Worm (Caenorhabditis elegans): Measurements from ENCODE around the gene ugt-18.

Gene ugt-18

DNA sequence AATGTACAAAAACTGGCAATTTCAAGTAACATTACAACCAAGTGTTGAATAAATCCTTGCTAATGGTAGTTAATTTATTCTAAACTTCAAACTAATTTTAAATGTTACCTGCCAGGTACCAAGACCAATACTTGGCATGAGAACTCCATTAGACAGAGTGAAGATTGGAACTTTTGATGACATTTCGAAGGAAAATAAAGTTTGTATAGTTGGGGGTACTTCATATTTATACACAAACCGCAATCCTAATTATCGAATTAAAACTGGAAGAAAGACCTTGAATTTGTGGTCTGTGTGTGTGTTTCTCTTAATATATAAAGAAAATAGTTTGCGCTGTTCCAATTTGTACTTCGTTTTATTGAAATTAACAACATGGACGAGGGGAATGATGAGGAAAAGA, 10.2 kb upstream of the ugt-18 start, which contains the start of gene ZC443.1:
TSS of gene ZC443.1 (minus strand) at position 205 of the 400 bp plus-strand sequence.
- TF ChIP-seq unc-62 (GFP tag; optimal IDR thresholded peaks at IDR 0.05) = no peak

DNA sequence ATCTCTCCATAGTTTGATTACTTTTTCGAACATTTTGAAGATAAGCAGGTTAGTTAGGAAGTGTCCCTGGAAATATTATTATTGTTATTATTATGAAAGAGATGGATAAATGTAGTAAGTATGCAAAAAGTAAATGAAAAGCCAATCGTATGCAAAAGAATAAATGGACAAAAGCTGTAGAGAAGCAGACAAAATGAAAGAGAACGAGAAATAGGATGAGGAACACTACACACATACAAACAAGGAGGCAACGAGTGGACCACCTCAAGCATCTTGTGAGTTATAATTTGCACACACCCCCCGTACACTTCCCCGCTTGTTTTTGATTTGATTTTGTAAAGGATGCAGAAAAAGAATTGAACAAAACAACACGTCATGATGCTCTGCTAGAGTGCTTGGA, 8.9 kb upstream of the ugt-18 start, which contains the start of gene ZC443.2:
TSS of gene ZC443.2 (minus strand) at position 67 of the 400 bp plus-strand sequence.
- TF ChIP-seq unc-62 (GFP tag; optimal IDR thresholded peaks at IDR 0.05) = no peak

DNA sequence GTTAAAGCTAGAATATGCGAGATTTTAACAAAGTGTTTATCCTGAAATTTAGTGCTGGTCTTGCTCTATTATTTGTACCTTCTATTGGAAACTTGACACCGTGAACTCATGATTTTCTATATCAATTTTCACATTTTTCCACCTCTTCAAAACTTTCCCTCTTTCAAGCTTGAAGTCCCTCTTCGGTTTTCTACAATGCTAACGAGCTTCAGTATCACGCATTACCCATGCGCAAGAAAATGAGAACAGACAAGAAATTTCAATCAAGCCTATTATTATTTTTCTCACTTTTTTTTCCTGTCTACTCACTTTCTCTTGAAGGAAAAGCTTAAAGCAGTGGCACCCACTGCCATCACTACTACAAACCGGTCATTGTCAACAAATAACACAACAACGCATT, 8.2 kb upstream of the ugt-18 start:
- no peak for TF ChIP-seq unc-62 (GFP tag; optimal IDR thresholded peaks at IDR 0.05)

DNA sequence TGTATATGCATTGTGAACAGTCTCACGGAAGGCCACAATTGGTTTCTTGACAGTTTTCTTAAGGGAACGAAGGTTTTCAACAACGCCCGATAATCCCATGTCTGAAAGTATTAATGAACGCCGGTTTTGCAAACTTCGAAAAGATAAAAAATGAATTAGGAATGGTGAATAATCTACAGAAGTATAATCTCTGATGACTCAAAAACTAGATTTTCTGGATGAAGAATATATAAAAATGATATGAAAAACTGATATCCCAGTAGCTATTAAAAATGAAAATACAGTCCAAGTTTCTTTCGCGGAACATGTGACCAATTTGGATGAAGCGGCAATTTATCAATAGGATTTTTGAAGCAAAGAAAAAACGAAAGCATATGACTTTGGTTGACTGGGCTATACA, 6.0 kb upstream of the ugt-18 start, which contains the start of gene ZC443.3:
TSS of gene ZC443.3 (minus strand) at position 101 of the 400 bp plus-strand sequence.
- no peak for TF ChIP-seq unc-62 (GFP tag; optimal IDR thresholded peaks at IDR 0.05)

DNA sequence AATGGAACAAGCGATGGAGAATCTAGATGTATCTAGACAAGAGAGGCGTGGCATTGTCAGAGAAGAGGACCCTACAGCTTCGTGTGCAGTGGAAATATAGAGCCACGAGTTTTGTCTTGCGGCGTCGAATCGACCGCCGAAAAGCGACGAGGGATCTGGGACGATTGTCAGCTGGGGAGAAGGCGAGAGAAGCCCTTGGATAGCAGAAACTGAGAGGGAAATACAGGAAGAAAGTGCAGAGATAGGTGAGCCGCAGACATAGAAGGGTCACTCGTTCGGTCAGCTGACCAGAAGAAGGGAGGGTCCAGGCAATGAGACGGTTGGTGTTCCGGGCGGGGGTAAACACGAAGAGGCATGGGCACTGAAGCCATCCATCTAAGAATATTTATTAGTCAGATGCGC, 5.6 kb upstream of the ugt-18 start:
- no peak for TF ChIP-seq unc-62 (GFP tag; optimal IDR thresholded peaks at IDR 0.05)

DNA sequence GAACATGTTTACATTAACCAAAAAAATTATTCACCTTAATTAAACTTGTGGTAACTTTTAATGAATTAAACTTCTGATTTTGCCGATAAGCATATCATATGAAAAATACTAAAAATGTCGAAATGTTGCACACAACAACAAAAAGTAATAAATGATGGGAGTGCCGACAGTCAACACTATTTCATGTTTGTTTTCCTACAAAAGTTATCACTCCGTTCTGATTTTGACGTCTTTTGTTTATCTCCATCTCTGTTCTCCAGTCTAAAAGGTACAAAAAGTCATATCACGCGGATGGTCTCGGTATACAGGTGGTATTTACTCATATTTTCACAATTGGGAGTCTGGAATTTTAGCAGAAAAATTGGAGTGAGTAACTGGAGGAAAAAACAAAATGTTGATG, 4.7 kb upstream of the ugt-18 start:
- no peak for TF ChIP-seq unc-62 (GFP tag; optimal IDR thresholded peaks at IDR 0.05)

DNA sequence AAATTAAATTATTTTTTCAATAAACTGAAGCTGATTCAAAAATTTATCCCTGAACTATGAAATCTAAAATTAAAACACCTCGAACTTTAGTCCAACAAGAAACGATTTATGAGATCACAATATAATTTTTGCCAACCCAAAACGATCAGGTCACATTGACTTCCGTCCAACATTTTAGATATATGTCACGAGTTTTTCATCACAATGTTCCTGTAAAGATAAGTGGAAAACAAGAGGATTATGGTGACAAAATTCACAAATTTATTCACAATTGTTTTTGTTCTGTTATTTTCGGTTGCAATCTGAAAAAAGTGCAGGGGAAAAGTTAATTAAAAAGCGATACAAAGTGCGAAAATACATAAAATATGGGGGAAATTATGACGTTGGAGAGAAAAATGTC, 3.4 kb upstream of the ugt-18 start:
- no peak for TF ChIP-seq unc-62 (GFP tag; optimal IDR thresholded peaks at IDR 0.05)

DNA sequence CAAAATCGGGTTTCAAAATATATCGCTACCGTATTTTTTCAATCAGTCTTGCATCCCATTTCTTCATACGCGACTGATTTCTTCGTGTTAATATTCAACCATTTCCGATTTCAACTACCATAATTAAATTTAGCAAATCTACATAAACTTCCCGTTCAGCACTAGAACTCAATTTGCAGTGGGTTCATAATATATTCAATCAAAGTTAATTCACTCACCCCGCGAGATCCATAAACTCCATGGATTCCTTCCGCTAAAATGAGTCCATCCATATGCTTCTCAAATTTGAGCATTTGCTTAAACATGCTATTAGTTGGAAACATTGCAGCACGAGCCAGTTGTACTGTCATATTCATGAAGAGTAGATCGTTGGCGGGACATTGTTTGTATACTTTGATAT, 1.6 kb upstream of the ugt-18 start:
- no peak for TF ChIP-seq unc-62 (GFP tag; optimal IDR thresholded peaks at IDR 0.05)

DNA sequence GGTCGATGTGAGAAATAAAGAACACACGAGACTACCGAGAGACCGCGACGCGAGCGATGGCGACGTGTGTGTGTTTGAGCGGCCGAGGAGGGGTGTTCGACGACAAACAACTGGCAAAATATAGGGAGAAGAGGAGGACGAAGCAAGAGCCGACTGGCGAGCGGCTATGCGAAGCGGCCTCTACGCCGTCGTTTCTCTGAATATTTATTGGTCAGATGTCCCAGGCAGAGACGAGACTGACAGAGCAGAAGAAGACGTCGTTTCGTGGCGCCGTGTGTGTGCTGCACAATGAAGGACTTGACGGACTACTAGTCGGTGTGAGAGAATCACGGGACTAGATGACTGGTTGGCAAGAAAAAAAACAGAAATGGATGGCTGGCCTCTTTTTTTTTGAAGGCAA, 905 bp upstream of the ugt-18 start:
- no peak for TF ChIP-seq unc-62 (GFP tag; optimal IDR thresholded peaks at IDR 0.05)

DNA sequence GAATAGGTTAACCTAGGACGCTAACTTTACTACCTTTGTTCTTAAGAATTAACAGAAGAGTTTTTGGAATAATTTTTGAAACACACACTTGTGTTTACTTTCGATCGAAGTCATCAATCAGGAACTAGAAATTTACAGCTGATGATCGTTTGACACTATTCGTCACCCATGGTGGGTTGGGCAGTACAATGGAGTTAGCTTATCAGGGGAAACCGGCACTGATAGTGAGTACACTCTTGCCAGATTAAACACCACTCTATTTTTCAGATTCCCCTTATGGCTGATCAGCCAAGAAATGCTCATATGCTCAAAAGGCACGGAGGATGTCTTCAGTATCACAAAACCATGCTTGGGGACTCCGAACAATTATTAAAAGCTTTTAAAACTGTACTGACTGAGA, 2.0 kb downstream of the ugt-18 start:
- TF ChIP-seq unc-62 (GFP tag; optimal IDR thresholded peaks at IDR 0.05) = no peak

DNA sequence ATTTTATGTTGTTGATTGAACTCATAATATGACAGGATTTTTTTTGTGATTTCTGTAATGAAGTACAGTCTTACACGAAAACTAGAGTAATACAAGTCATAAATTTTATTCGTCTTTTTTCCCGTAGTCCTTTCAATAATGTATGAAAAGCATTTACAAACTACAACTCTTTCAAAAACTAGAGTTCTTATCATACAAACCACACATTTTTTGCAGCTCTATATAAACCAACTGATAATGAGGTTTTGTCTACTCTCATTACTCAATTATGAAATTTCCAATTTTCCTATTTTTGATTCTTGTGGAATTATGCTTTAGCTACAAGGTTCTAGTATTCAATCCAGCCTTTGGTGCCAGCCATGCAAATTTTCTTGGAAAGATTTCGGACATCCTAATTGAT, 4.7 kb downstream of the ugt-18 start, which contains the start of gene ugt-16:
TSS of gene ugt-16 (plus strand) at position 248 of the 400 bp plus-strand sequence.
- TF ChIP-seq unc-62 (GFP tag; optimal IDR thresholded peaks at IDR 0.05) = no peak

DNA sequence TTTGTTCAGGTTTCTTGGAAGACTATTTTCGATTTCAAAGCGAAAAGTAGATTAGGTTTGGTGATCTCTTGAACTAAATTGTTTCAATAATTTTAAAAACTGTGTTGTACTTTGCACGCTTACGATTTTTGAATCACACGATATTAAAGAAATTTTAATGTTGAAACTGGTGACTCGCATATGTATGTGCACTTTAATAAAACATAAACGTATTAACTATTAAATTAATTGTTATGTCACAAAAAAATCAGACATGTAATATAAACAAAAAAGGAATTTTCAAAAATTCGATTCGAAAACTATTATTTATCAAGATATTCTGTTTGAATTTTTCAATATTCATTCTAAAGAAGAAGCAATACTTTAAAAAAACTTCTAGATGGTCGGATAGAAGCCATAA, 7.2 kb downstream of the ugt-18 start, which contains the start of gene ugt-15:
TSS of gene ugt-15 (plus strand) at position 301 of the 400 bp plus-strand sequence.
- no peak for TF ChIP-seq unc-62 (GFP tag; optimal IDR thresholded peaks at IDR 0.05)

DNA sequence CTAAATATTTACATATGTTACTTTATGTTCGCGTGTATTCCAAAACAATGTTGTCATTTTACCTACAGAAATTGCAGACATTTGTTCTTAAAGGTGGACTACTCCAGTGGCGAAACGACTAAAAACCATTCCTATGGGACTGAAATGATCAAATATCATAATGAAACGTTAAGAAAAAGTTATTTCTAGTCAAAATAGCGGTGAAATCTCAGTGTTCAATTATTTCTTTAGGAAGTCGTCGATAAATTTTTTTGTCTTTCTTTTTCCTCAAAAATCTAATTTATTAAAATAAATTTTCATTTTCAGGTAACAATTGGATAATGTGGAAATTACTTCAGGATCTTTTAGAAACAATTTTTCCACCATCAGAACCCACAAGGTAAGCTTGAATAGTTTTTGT, 15.3 kb downstream of the ugt-18 start, which contains the start of gene C44H9.4:
TSS of gene C44H9.4 (plus strand) at position 301 of the 400 bp plus-strand sequence.
- no peak for TF ChIP-seq unc-62 (GFP tag; optimal IDR thresholded peaks at IDR 0.05)

DNA sequence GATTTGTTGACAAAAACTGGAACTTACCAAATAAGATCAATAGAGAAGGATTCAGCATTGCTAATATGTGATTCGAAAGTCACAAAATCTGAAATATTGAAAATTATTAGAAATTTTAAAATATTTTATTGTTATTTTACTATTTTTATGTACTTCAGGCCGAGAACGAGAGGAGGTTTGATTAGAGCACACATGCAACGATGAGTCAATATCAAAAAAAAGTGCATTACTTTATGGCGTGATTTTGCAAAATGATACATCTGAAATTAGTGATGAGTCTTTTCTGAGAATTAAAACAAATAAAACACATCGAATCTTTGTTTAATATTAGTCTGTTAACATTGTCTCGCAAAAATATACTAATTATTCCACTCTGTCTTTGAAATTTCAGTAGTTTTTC, 24.7 kb downstream of the ugt-18 start:
- TF ChIP-seq unc-62 (GFP tag; optimal IDR thresholded peaks at IDR 0.05) = no peak

DNA sequence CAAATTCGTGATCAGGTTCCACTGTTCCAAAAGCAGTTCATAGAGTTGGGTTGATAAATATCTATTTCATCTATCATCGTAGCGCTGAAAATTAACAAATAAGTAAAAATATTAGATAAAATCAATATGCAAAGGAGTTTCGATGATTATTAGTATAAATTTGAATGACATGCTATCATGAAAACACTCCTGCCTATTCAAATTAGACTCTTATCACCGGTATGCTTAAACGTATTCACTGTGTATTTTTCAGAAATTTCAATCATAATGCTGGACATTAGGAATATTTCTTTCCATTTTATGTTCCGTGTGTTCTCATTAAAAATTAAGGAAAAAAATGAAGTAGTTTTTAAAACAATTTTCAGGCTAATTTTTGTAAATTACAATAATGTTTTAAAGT, 25.2 kb downstream of the ugt-18 start, which contains the start of gene C44H9.6:
TSS of gene C44H9.6 (minus strand) at position 101 of the 400 bp plus-strand sequence.
- no peak for TF ChIP-seq unc-62 (GFP tag; optimal IDR thresholded peaks at IDR 0.05)

DNA sequence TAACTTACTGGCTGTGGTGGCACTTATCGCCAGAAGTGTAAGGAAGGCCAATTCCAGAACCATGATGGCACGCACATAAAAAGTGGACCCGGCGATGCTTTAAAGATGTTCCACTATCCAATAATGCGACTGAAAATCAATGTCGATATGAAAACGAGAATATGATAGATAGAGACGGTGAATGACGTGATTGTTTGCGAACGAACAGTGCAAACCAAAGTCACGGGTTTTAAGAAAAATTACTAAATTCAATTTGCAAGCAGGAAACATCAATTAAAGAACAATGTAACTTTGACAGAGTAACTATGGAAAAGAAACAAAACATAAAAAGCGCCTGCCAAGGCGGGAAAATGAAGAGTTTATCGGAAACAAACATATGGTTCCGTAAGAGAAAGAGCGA, 29.7 kb downstream of the ugt-18 start, which contains the start of gene C44H9.5:
TSS of gene C44H9.5 (minus strand) at position 129 of the 400 bp plus-strand sequence.
- no peak for TF ChIP-seq unc-62 (GFP tag; optimal IDR thresholded peaks at IDR 0.05)

DNA sequence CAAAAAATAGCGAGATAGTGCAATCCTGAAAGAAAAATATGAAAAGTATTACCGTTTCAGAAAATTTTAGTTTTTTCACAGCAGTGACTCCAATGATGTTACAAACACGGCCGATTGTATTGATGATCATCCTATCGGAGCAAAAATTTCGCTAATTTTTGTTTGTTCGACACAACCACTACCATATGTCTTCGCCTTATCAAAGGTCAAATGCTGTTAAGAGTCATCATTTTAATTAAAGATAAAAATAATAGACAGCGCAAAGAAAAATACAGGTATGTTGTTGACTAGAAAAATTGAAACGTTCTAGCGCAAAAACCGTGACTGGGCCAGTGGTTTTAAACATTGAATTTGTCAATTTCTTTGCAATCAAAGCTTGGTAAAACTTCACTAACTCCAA, 32.3 kb downstream of the ugt-18 start:
- no peak for TF ChIP-seq unc-62 (GFP tag; optimal IDR thresholded peaks at IDR 0.05)

DNA sequence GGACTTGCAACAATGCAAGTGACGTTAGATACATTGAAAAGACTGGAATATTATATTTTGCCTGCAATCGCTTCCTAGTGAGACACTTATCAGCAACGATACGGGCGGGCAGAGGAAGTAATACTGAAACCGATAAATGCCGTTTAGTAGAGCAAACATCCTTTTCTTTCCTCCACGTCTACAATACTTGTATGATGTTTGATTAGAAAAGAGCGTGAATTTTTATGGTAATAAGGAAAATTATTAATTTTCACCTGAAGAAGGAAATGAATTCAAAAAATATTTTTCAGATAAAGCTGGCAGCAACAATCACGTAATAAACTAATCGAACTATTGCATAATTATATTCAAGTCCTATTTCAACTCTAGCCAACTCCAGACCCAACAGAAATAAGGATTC, 34.7 kb downstream of the ugt-18 start, which contains the start of gene C44H9.7:
TSS of gene C44H9.7 (minus strand) at position 101 of the 400 bp plus-strand sequence.
- no peak for TF ChIP-seq unc-62 (GFP tag; optimal IDR thresholded peaks at IDR 0.05)

Measured in whole organism, dauer.